Fruit fly (Drosophila melanogaster): ENCODE data around the gene Cpr65Eb.

The Cpr65Eb gene

dm6 chr3L:7096530-7096929, 7.9 kb upstream of the Cpr65Eb start:
- TF ChIP-seq hb (GFP tag; IDR thresholded peaks at IDR 0.05; ENCODE audit: partially characterized antibody) (no peak), CG11398 (GFP tag; optimal IDR thresholded peaks at IDR 0.05) (no peak), Deaf1 (tag; optimal IDR thresholded peaks at IDR 0.05) (no peak), Gug (GFP tag; IDR thresholded peaks at IDR 0.05) (no peak), cas (GFP tag; IDR thresholded peaks at IDR 0.05) (no peak), gem (tag; optimal IDR thresholded peaks at IDR 0.05) (peak; percentile 4), Nf-YA (GFP tag; IDR thresholded peaks at IDR 0.05) (no peak), sug (tag; optimal IDR thresholded peaks at IDR 0.05) (no peak), CG3163 (GFP tag; optimal IDR thresholded peaks at IDR 0.05) (no peak), Side (GFP tag; optimal IDR thresholded peaks at IDR 0.05) (no peak), HLHmδ (GFP tag; optimal IDR thresholded peaks at IDR 0.05) (no peak), gfzf (GFP tag; optimal IDR thresholded peaks at IDR 0.05) (no peak), MBD-R2 (GFP tag; IDR thresholded peaks at IDR 0.05) (no peak), Atf-2 (GFP tag; optimal IDR thresholded peaks at IDR 0.05) (no peak), inv (GFP tag; IDR thresholded peaks at IDR 0.05; ENCODE audit: partially characterized antibody) (no peak), CG5245 (GFP tag; optimal IDR thresholded peaks at IDR 0.05) (no peak), Eip74EF (GFP tag; optimal IDR thresholded peaks at IDR 0.05) (no peak), wor (GFP tag; IDR thresholded peaks at IDR 0.05) (no peak), Med (GFP tag) (peak; percentile 15), Ssrp (tag; optimal IDR thresholded peaks at IDR 0.05) (no peak), pfk (GFP tag; optimal IDR thresholded peaks at IDR 0.05) (no peak), CG11085 (GFP tag; IDR thresholded peaks at IDR 0.05) (no peak), Oaz (GFP tag; IDR thresholded peaks at IDR 0.05) (no peak), CG10543 (GFP tag; optimal IDR thresholded peaks at IDR 0.05) (no peak), onecut (GFP tag; IDR thresholded peaks at IDR 0.05) (no peak), Drgx (GFP tag; IDR thresholded peaks at IDR 0.05) (peak; percentile 73), Ets65A (GFP tag) (peak; percentile 1), seq (GFP tag; IDR thresholded peaks at IDR 0.05) (no peak), CG32772 (GFP tag; IDR thresholded peaks at IDR 0.05) (no peak), CG8478 (optimal IDR thresholded peaks at IDR 0.05) (no peak), oc (tag; optimal IDR thresholded peaks at IDR 0.05) (no peak), CG2889 (GFP tag; IDR thresholded peaks at IDR 0.05) (no peak), lmd (GFP tag; IDR thresholded peaks at IDR 0.05) (no peak), Dp (GFP tag; optimal IDR thresholded peaks at IDR 0.05) (no peak), CG32532 (GFP tag; IDR thresholded peaks at IDR 0.05) (no peak), HHEX (GFP tag; optimal IDR thresholded peaks at IDR 0.05) (no peak), CG2120 (GFP tag; optimal IDR thresholded peaks at IDR 0.05) (peak; percentile 5), crc (GFP tag; optimal IDR thresholded peaks at IDR 0.05) (no peak), stwl (tag; optimal IDR thresholded peaks at IDR 0.05) (no peak), pzg (GFP tag; optimal IDR thresholded peaks at IDR 0.05) (no peak), CG11247 (GFP tag; IDR thresholded peaks at IDR 0.05) (no peak), chinmo (GFP tag; IDR thresholded peaks at IDR 0.05; ENCODE audit: partially characterized antibody) (no peak), CG9437 (GFP tag; optimal IDR thresholded peaks at IDR 0.05) (no peak), mam (GFP tag; optimal IDR thresholded peaks at IDR 0.05) (peak; percentile 8), Rx (GFP tag; IDR thresholded peaks at IDR 0.05) (no peak), Poxn (GFP tag; IDR thresholded peaks at IDR 0.05) (no peak), CG14860 (GFP tag; IDR thresholded peaks at IDR 0.05; ENCODE audit: partially characterized antibody) (no peak), Vsx1 (GFP tag; optimal IDR thresholded peaks at IDR 0.05) (no peak), dmrt11E (tag; optimal IDR thresholded peaks at IDR 0.05) (no peak), tin (GFP tag; optimal IDR thresholded peaks at IDR 0.05) (no peak), CG3281 (GFP tag; optimal IDR thresholded peaks at IDR 0.05) (no peak), Oli (tag; optimal IDR thresholded peaks at IDR 0.05) (no peak), slbo (GFP tag; IDR thresholded peaks at IDR 0.05) (0 out of 2 replicates have a peak, but pooled peaks have one; percentile 11)

All from whole organism, embryonic.